Fruit fly (Drosophila melanogaster) whole organism, embryonic: ENCODE results near the gene lectin-37Db.

Experiments used
- Atf6 ChIP-seq: fragments of 200-800 bp; sonication (Bioruptor generic); IDR thresholded peaks from 2 replicates; pipeline ENCODE4 v1.3.6; 2022; ENCODE audit warnings: missing biosample characterization, missing genetic modification characterization
- CG14667 ChIP-seq: fragments of 200-800 bp; sonication (Bioruptor generic); IDR thresholded peaks from 2 replicates; pipeline ENCODE4 v1.3.6; 2022; ENCODE audit warnings: missing biosample characterization, missing genetic modification characterization
- CG15514 ChIP-seq: fragments of 200-800 bp; sonication (Bioruptor generic); optimal IDR thresholded peaks from 3 replicates; lab custom pipeline; 2017; ENCODE audit warnings: missing biosample characterization, missing genetic modification characterization, mild to moderate bottlenecking, moderate library complexity, missing genetic modification reagents
- CG16779 ChIP-seq: fragments of 200-800 bp; sonication (Bioruptor generic); IDR thresholded peaks from 2 replicates; pipeline ENCODE4 v1.3.6; 2022; ENCODE audit warnings: missing biosample characterization, missing genetic modification characterization
- CG1832 ChIP-seq: fragments of 200-800 bp; sonication (Bioruptor generic); optimal IDR thresholded peaks from 2 replicates; lab custom pipeline; 2017; ENCODE audit warnings: missing biosample characterization, mild to moderate bottlenecking, missing genetic modification characterization, inconsistent platforms
- CG18599 ChIP-seq: fragments of 200-800 bp; sonication (Bioruptor generic); optimal IDR thresholded peaks from 3 replicates; lab custom pipeline; 2017; ENCODE audit warnings: missing biosample characterization, missing genetic modification characterization, mild to moderate bottlenecking, moderate library complexity, missing genetic modification reagents
- CG2712 ChIP-seq: fragments of 200-800 bp; optimal IDR thresholded peaks from 3 replicates; lab custom pipeline; 2019; ENCODE audit warnings: missing biosample characterization, mild to moderate bottlenecking, missing genetic modification characterization, moderate library complexity
- CG30403 ChIP-seq: fragments of 200-800 bp; sonication (Bioruptor generic); optimal IDR thresholded peaks from 3 replicates; lab custom pipeline; 2016; ENCODE audit warnings: missing biosample characterization, missing genetic modification characterization
- CG42726 ChIP-seq: fragments of 200-800 bp; sonication (Bioruptor generic); IDR thresholded peaks from 2 replicates; pipeline ENCODE4 v1.3.6; 2022; ENCODE audit warnings: missing biosample characterization, missing genetic modification characterization; ENCODE audit not compliant: partially characterized antibody
- CG6683 ChIP-seq: fragments of 200-800 bp; sonication (Bioruptor generic); optimal IDR thresholded peaks from 2 replicates; lab custom pipeline; 2017; ENCODE audit warnings: missing biosample characterization, mild to moderate bottlenecking, missing genetic modification characterization, missing genetic modification reagents
- CG6689 ChIP-seq: fragments of 200-800 bp; sonication (Bioruptor generic); IDR thresholded peaks from 2 replicates; pipeline ENCODE4 v1.3.6; 2022; ENCODE audit warnings: missing biosample characterization, missing genetic modification characterization
- CG9797 ChIP-seq: fragments of 200-800 bp; sonication (Bioruptor generic); optimal IDR thresholded peaks from 3 replicates; lab custom pipeline; 2018; ENCODE audit warnings: missing biosample characterization, mild to moderate bottlenecking, missing genetic modification characterization
- CHES-1-like ChIP-seq: fragments of 200-800 bp; sonication (Bioruptor generic); optimal IDR thresholded peaks from 2 replicates; lab custom pipeline; 2016; ENCODE audit warnings: missing biosample characterization, missing genetic modification characterization
- CrebB ChIP-seq: fragments of 200-800 bp; sonication (Bioruptor generic); optimal IDR thresholded peaks from 3 replicates; lab custom pipeline; 2018; ENCODE audit warnings: missing biosample characterization, mild to moderate bottlenecking, missing genetic modification characterization
- Doc2 ChIP-seq: fragments of 200-800 bp; sonication (Bioruptor generic); IDR thresholded peaks from 2 replicates; pipeline ENCODE4 v1.3.6; 2022; ENCODE audit warnings: missing biosample characterization, missing genetic modification characterization
- E2f1 ChIP-seq: fragments of 200-800 bp; sonication (Bioruptor generic); IDR thresholded peaks from 2 replicates; pipeline ENCODE4 v1.3.6; 2022; ENCODE audit warnings: missing biosample characterization, missing genetic modification characterization
- Elba2 ChIP-seq: fragments of 200-800 bp; sonication (Bioruptor generic); optimal IDR thresholded peaks from 3 replicates; lab custom pipeline; 2016; ENCODE audit warnings: missing biosample characterization, missing genetic modification characterization
- Fer1 ChIP-seq: fragments of 200-800 bp; sonication (Bioruptor generic); optimal IDR thresholded peaks from 2 replicates; lab custom pipeline; 2017; ENCODE audit warnings: missing biosample characterization, mild to moderate bottlenecking, missing genetic modification characterization
- Fer2 ChIP-seq: fragments of 200-800 bp; sonication (Bioruptor generic); optimal IDR thresholded peaks from 2 replicates; lab custom pipeline; 2018; ENCODE audit warnings: missing biosample characterization, mild to moderate bottlenecking, missing genetic modification characterization, moderate library complexity
- Gsc ChIP-seq: fragments of 200-800 bp; sonication (Bioruptor generic); IDR thresholded peaks from 2 replicates; pipeline ENCODE4 v1.3.6; 2022; ENCODE audit warnings: missing biosample characterization, missing genetic modification characterization
- HmgD ChIP-seq: fragments of 200-800 bp; sonication (Bioruptor generic); optimal IDR thresholded peaks from 3 replicates; lab custom pipeline; 2016; ENCODE audit warnings: missing biosample characterization, missing genetic modification characterization
- Hr3 ChIP-seq: fragments of 200-800 bp; sonication (Bioruptor generic); optimal IDR thresholded peaks from 3 replicates; lab custom pipeline; 2016; ENCODE audit warnings: missing biosample characterization, missing genetic modification characterization
- Lhr ChIP-seq: fragments of 200-800 bp; sonication (Bioruptor generic); optimal IDR thresholded peaks from 3 replicates; lab custom pipeline; 2017; ENCODE audit warnings: mild to moderate bottlenecking, missing biosample characterization, missing genetic modification reagents, missing genetic modification characterization
- Lim3 ChIP-seq: fragments of 200-800 bp; sonication (Bioruptor generic); IDR thresholded peaks from 2 replicates; pipeline ENCODE4 v1.3.6; 2022; ENCODE audit warnings: missing biosample characterization, missing genetic modification characterization
- MESR4 ChIP-seq: fragments of 200-800 bp; sonication (Bioruptor generic); optimal IDR thresholded peaks from 2 replicates; lab custom pipeline; 2018; ENCODE audit warnings: missing biosample characterization, mild to moderate bottlenecking, missing genetic modification characterization, moderate library complexity
- NC2β ChIP-seq: fragments of 200-800 bp; sonication (Bioruptor generic); optimal IDR thresholded peaks from 2 replicates; lab custom pipeline; 2016; ENCODE audit warnings: missing biosample characterization, missing genetic modification characterization
- Optix ChIP-seq: fragments of 200-800 bp; sonication (Bioruptor generic); IDR thresholded peaks from 3 replicates; pipeline ENCODE4 v1.3.6; 2022; ENCODE audit warnings: missing biosample characterization, missing genetic modification characterization
- Six4 ChIP-seq: fragments of 200-800 bp; sonication (Bioruptor generic); optimal IDR thresholded peaks from 2 replicates; lab custom pipeline; 2016; ENCODE audit warnings: missing biosample characterization, missing genetic modification characterization
- Vsx1 ChIP-seq: fragments of 200-800 bp; sonication (Bioruptor generic); optimal IDR thresholded peaks from 2 replicates; lab custom pipeline; 2017; ENCODE audit warnings: missing biosample characterization, mild to moderate bottlenecking, missing genetic modification characterization, missing genetic modification reagents
- Xrp1 ChIP-seq: fragments of 200-800 bp; sonication (Bioruptor generic); IDR thresholded peaks from 2 replicates; pipeline ENCODE4 v1.3.6; 2022; ENCODE audit warnings: missing biosample characterization, missing genetic modification characterization
- YL-1 ChIP-seq: fragments of 200-800 bp; sonication (Bioruptor generic); optimal IDR thresholded peaks from 3 replicates; lab custom pipeline; 2017; ENCODE audit warnings: missing biosample characterization, mild to moderate bottlenecking, missing genetic modification characterization
- aop ChIP-seq: fragments of 200-800 bp; sonication (Bioruptor generic); IDR thresholded peaks from 2 replicates; pipeline ENCODE4 v1.3.6; 2022; ENCODE audit warnings: missing biosample characterization, missing genetic modification characterization
- cas ChIP-seq: fragments of 200-800 bp; sonication (Bioruptor generic); IDR thresholded peaks from 2 replicates; pipeline ENCODE4 v1.3.6; 2022; ENCODE audit warnings: missing biosample characterization, missing genetic modification characterization
- chinmo ChIP-seq: fragments of 200-800 bp; sonication (Bioruptor generic); IDR thresholded peaks from 4 replicates; pipeline ENCODE4 v1.3.6; 2022; ENCODE audit warnings: missing biosample characterization, missing genetic modification characterization; ENCODE audit not compliant: partially characterized antibody
- chm ChIP-seq: fragments of 200-800 bp; sonication (Bioruptor generic); IDR thresholded peaks from 2 replicates; pipeline ENCODE4 v1.3.6; 2022; ENCODE audit warnings: missing biosample characterization, missing genetic modification characterization
- gsb-n ChIP-seq: fragments of 200-800 bp; sonication (Bioruptor generic); optimal IDR thresholded peaks from 3 replicates; lab custom pipeline; 2018; ENCODE audit warnings: missing biosample characterization, mild to moderate bottlenecking, missing genetic modification characterization
- ind ChIP-seq: fragments of 200-800 bp; sonication (Bioruptor generic); optimal IDR thresholded peaks from 3 replicates; lab custom pipeline; 2016; ENCODE audit warnings: missing biosample characterization, missing genetic modification characterization
- inv ChIP-seq: fragments of 200-800 bp; sonication (Bioruptor generic); IDR thresholded peaks from 2 replicates; pipeline ENCODE4 v1.3.6; 2022; ENCODE audit warnings: missing biosample characterization, missing genetic modification characterization; ENCODE audit not compliant: partially characterized antibody
- lov ChIP-seq, 2 experiments: fragments of 200-800 bp in 1 of 2; fragments of >200 bp in 1 of 2; sonication (Bioruptor generic) in 1 of 2; IDR thresholded peaks in 1 of 2; optimal IDR thresholded peaks in 1 of 2; 2 replicates in 1 of 2; 3 replicates in 1 of 2; pipeline versions ENCODE4 v1.3.6 to Lab custom; 2017 to 2022; ENCODE audit warnings: missing biosample characterization in 1 of 2, missing genetic modification characterization in 1 of 2
- scrt ChIP-seq: fragments of 200-800 bp; sonication (Bioruptor generic); optimal IDR thresholded peaks from 2 replicates; lab custom pipeline; 2018; ENCODE audit warnings: missing biosample characterization, mild to moderate bottlenecking, missing genetic modification characterization, moderate library complexity
- sens-2 ChIP-seq: fragments of 200-800 bp; sonication (Bioruptor generic); IDR thresholded peaks from 2 replicates; pipeline ENCODE4 v1.3.6; 2022; ENCODE audit warnings: missing biosample characterization, missing genetic modification characterization
- tap ChIP-seq: fragments of 200-800 bp; optimal IDR thresholded peaks from 3 replicates; lab custom pipeline; 2019; ENCODE audit warnings: missing biosample characterization, mild to moderate bottlenecking, missing genetic modification characterization, moderate library complexity
- tna ChIP-seq: fragments of 200-800 bp; sonication (Bioruptor generic); IDR thresholded peaks from 2 replicates; pipeline ENCODE4 v1.3.6; 2022; ENCODE audit warnings: missing biosample characterization, missing genetic modification characterization; ENCODE audit not compliant: partially characterized antibody
- tup ChIP-seq: fragments of 200-800 bp; sonication (Bioruptor generic); optimal IDR thresholded peaks from 2 replicates; lab custom pipeline; 2016; ENCODE audit warnings: missing biosample characterization, mild to moderate bottlenecking, missing genetic modification characterization, moderate library complexity
- twi ChIP-seq: fragments of 200-800 bp; optimal IDR thresholded peaks from 2 replicates; lab custom pipeline; 2019; ENCODE audit warnings: missing biosample characterization, mild to moderate bottlenecking, missing genetic modification characterization, moderate library complexity
- vfl ChIP-seq: fragments of 200-800 bp; sonication (Bioruptor generic); optimal IDR thresholded peaks from 2 replicates; lab custom pipeline; 2016; ENCODE audit warnings: missing biosample characterization, missing genetic modification characterization
- vnd ChIP-seq: fragments of 200-800 bp; sonication (Bioruptor generic); IDR thresholded peaks from 3 replicates; pipeline ENCODE4 v1.3.6; 2022; ENCODE audit warnings: missing biosample characterization, missing genetic modification characterization; ENCODE audit not compliant: partially characterized antibody
- z ChIP-seq: fragments of 200-800 bp; sonication (Bioruptor generic); IDR thresholded peaks from 3 replicates; pipeline ENCODE4 v1.3.6; 2022; ENCODE audit warnings: missing biosample characterization, missing genetic modification characterization
- zfh2 ChIP-seq: fragments of 200-800 bp; sonication (Bioruptor generic); optimal IDR thresholded peaks from 2 replicates; lab custom pipeline; 2016; ENCODE audit warnings: missing biosample characterization, missing genetic modification characterization

Gene lectin-37Db

DNA sequence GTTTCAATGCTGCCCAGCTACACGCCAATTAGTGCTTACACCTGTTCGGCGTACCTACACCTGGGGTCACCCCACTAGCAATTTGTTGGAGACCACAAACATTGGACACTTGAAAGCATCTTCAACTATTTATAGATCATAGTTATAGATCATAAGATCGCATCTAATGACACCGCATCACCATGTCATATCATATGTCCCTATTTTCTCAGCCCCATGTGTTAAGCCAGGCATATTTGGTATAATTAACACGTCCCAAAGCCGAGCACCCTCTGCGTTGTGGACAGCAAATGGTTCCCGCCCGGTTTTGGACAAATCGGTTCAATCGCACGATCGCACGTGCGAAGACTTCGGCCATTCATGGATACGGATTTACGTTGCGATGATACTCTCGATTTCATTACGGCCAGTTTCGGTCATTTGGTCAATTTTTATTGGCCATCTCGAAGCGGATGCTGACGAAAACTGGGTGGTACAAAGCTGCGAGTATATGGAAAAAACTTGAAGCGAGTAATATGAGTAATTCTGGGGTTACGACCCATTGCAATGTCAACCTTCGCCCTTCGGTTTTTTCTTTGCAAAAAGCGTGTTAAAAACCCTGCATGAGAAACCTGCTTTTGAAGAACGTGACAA is 20.8 kb downstream of the lectin-37Db start (continued):
- peak; percentile 91 for TF ChIP-seq CG30403 (GFP tag; lab: Kevin White, UChicago)
- TF ChIP-seq CG18599, result peak; percentile 77
- TF ChIP-seq Gsc (GFP tag; lab: Robert Waterston, UW), result 0 out of 2 replicates have a peak, but pooled peaks have one; percentile 36
- TF ChIP-seq cas (GFP tag; lab: Robert Waterston, UW), result no peak
- TF ChIP-seq Hr3 (GFP tag; lab: Kevin White, UChicago), result peak; percentile 67
- peak; percentile 29 for TF ChIP-seq CG6683
- no peak for TF ChIP-seq aop (GFP tag; lab: Robert Waterston, UW)
- TF ChIP-seq Lhr, result peak; percentile 57
- peak; percentile 52; the same call in 1 of the 2 replicates for TF ChIP-seq sens-2
- peak; percentile 72 for TF ChIP-seq tap (tag; lab: Kevin White, UChicago)
- TF ChIP-seq CG16779 (GFP tag; lab: Robert Waterston, UW), result peak; percentile 65; the same call in 1 of the 2 replicates
- no peak for TF ChIP-seq Elba2 (GFP tag; lab: Kevin White, UChicago)
- TF ChIP-seq tup, result peak; percentile 37
- no peak for TF ChIP-seq Doc2
- peak; percentile 63 for TF ChIP-seq CrebB
- peak; percentile 66; the same call in 1 of the 2 replicates for TF ChIP-seq Lim3
- peak; percentile 62 for TF ChIP-seq CG15514 (GFP tag; lab: Kevin White, UChicago)
- TF ChIP-seq Atf6 (GFP tag; lab: Robert Waterston, UW), result peak; percentile 66; the same call in 1 of the 2 replicates
- TF ChIP-seq gsb-n, result peak; percentile 89
- TF ChIP-seq CG9797, result no peak
- peak; percentile 61 for TF ChIP-seq CG14667 (GFP tag; lab: Robert Waterston, UW)
- TF ChIP-seq zfh2 (GFP tag; lab: Kevin White, UChicago), result peak; percentile 40
- peak; percentile 76 for TF ChIP-seq twi
- peak; percentile 64 for TF ChIP-seq YL-1 (GFP tag; lab: Kevin White, UChicago)
- TF ChIP-seq HmgD, result no peak
- TF ChIP-seq ind (GFP tag; lab: Kevin White, UChicago), result peak; percentile 77
- TF ChIP-seq Six4, result peak; percentile 64
- no peak for TF ChIP-seq lov (optimal IDR thresholded peaks at IDR 0.05; lab: Kevin White, UChicago)
- TF ChIP-seq lov (GFP tag; IDR thresholded peaks at IDR 0.05; lab: Robert Waterston, UW), result peak; percentile 33; the same call in 1 of the 3 replicates
- TF ChIP-seq E2f1, result peak; percentile 27; the same call in 1 of the 2 replicates
- TF ChIP-seq Fer2 (tag; lab: Kevin White, UChicago), result no peak
- no peak for TF ChIP-seq CG42726 (GFP tag; lab: Robert Waterston, UW)
- TF ChIP-seq Xrp1 (GFP tag; lab: Robert Waterston, UW), result peak; percentile 80
- TF ChIP-seq CG2712, result peak; percentile 75
- peak; percentile 74 for TF ChIP-seq CG6689 (GFP tag; lab: Robert Waterston, UW)
- TF ChIP-seq CG1832 (GFP tag; lab: Kevin White, UChicago), result no peak
- peak; percentile 73 for TF ChIP-seq CHES-1-like (GFP tag; lab: Kevin White, UChicago)
- TF ChIP-seq chinmo (GFP tag; lab: Robert Waterston, UW), result 0 out of 4 replicates have a peak, but pooled peaks have one; percentile 73
- no peak for TF ChIP-seq z (GFP tag; lab: Robert Waterston, UW)
- peak; percentile 82 for TF ChIP-seq Fer1
- no peak for TF ChIP-seq tna (GFP tag; lab: Robert Waterston, UW)
- TF ChIP-seq NC2β (GFP tag; lab: Kevin White, UChicago), result peak; percentile 45
- TF ChIP-seq chm, result peak; percentile 84
- peak; percentile 44 for TF ChIP-seq vfl (GFP tag; lab: Kevin White, UChicago)
- TF ChIP-seq vnd, result no peak
- TF ChIP-seq inv (GFP tag; lab: Robert Waterston, UW), result no peak
- peak; percentile 78 for TF ChIP-seq Optix
- peak; percentile 67 for TF ChIP-seq Vsx1 (GFP tag; lab: Kevin White, UChicago)
- TF ChIP-seq scrt (GFP tag; lab: Kevin White, UChicago), result peak; percentile 70
- TF ChIP-seq MESR4 (GFP tag; lab: Kevin White, UChicago), result no peak
